Worm (Caenorhabditis elegans) whole organism, mixed stage, embryonic: ENCODE results near the gene srh-216.

ENCODE experiments used
- ceh-39 ChIP-seq: fragments of 150-350 bp; optimal IDR thresholded peaks from 2 replicates; lab custom pipeline; 2014; ENCODE audit warnings: missing biosample characterization, missing genetic modification characterization
- ces-1 ChIP-seq: fragments of 150-350 bp; optimal IDR thresholded peaks from 2 replicates; lab custom pipeline; 2014; ENCODE audit warnings: missing biosample characterization, missing genetic modification reagents, missing genetic modification characterization
- lsy-2 ChIP-seq: fragments of 150-350 bp; optimal IDR thresholded peaks from 2 replicates; lab custom pipeline; 2014; ENCODE audit warnings: missing biosample characterization, missing genetic modification characterization
- mab-5 ChIP-seq: fragments of 150-350 bp; optimal IDR thresholded peaks from 2 replicates; lab custom pipeline; 2014; ENCODE audit warnings: missing biosample characterization, missing genetic modification characterization
- mls-2 ChIP-seq: sonication (generic microtip); optimal IDR thresholded peaks from 2 replicates; lab custom pipeline; 2016; ENCODE audit warnings: mild to moderate bottlenecking, missing genetic modification characterization, moderate library complexity, missing compliant biosample characterization
- nhr-237 ChIP-seq: fragments of 150-350 bp; optimal IDR thresholded peaks from 2 replicates; lab custom pipeline; 2014; ENCODE audit warnings: missing biosample characterization, missing genetic modification characterization
- nhr-28 ChIP-seq: fragments of 150-350 bp; optimal IDR thresholded peaks from 2 replicates; lab custom pipeline; 2014; ENCODE audit warnings: missing biosample characterization, missing genetic modification characterization
- nhr-76 ChIP-seq: sonication (generic microtip); optimal IDR thresholded peaks from 2 replicates; lab custom pipeline; 2017; ENCODE audit warnings: missing biosample characterization, missing genetic modification characterization
- snpc-4 ChIP-seq: fragments of 150-350 bp; optimal IDR thresholded peaks from 2 replicates; lab custom pipeline; 2014; ENCODE audit warnings: missing biosample characterization, missing genetic modification characterization
- sptf-1 ChIP-seq: sonication (generic microtip); optimal IDR thresholded peaks from 2 replicates; lab custom pipeline; 2017; ENCODE audit warnings: mild to moderate bottlenecking, missing genetic modification characterization, moderate library complexity, missing compliant biosample characterization
- unc-39 ChIP-seq: fragments of 150-350 bp; optimal IDR thresholded peaks from 2 replicates; lab custom pipeline; 2014; ENCODE audit warnings: missing biosample characterization, missing genetic modification characterization
- unc-62 ChIP-seq: fragments of 150-350 bp; optimal IDR thresholded peaks from 2 replicates; lab custom pipeline; 2014; ENCODE audit warnings: missing biosample characterization, missing genetic modification reagents, missing genetic modification characterization
- ztf-11 ChIP-seq: fragments of 150-350 bp; optimal IDR thresholded peaks from 2 replicates; lab custom pipeline; 2014; ENCODE audit warnings: missing biosample characterization, missing genetic modification characterization

ce11 chrV:16831310-16831709, 3.9 kb upstream of the srh-216 start:
- TF ChIP-seq ztf-11 (tag; lab: Kevin White, UChicago), result no peak
- no peak for TF ChIP-seq unc-62 (GFP tag; lab: Kevin White, UChicago)
- no peak for TF ChIP-seq nhr-28 (tag; lab: Kevin White, UChicago)
- no peak for TF ChIP-seq snpc-4 (tag; lab: Kevin White, UChicago)
- no peak for TF ChIP-seq mls-2 (tag; lab: Kevin White, UChicago)
- TF ChIP-seq nhr-76, result no peak
- TF ChIP-seq ces-1 (GFP tag; lab: Kevin White, UChicago), result no peak
- no peak for TF ChIP-seq ceh-39 (tag; lab: Kevin White, UChicago)
- no peak for TF ChIP-seq mab-5 (tag; lab: Kevin White, UChicago)
- no peak for TF ChIP-seq unc-39 (tag; lab: Kevin White, UChicago)
- TF ChIP-seq lsy-2 (tag; lab: Kevin White, UChicago), result no peak
- TF ChIP-seq nhr-237 (tag; lab: Kevin White, UChicago), result no peak
- TF ChIP-seq sptf-1, result no peak
